Worm (Caenorhabditis elegans): Measurements from ENCODE around the gene H09F14.1.

The H09F14.1 gene

ce11 chrV:10630497-10630896, 15.1 kb upstream of the H09F14.1 start:
- no peak for TF ChIP-seq Y75B8A.6 (GFP tag; IDR thresholded peaks at IDR 0.05)
- TF ChIP-seq dmd-6 (GFP tag; IDR thresholded peaks at IDR 0.05): no peak
- TF ChIP-seq Y48G9A.11 (GFP tag; IDR thresholded peaks at IDR 0.05): no peak
- TF ChIP-seq nhr-237 (tag; optimal IDR thresholded peaks at IDR 0.05): no peak
- no peak for TF ChIP-seq Y105C5A.15 (GFP tag; IDR thresholded peaks at IDR 0.05)
- peak; percentile 42 for TF ChIP-seq aha-1 (tag)
- TF ChIP-seq daf-12 (tag; optimal IDR thresholded peaks at IDR 0.05): no peak
- TF ChIP-seq hlh-30 (tag; optimal IDR thresholded peaks at IDR 0.05; ENCODE audit: insufficient read depth): no peak
- TF ChIP-seq hif-1 (tag; optimal IDR thresholded peaks at IDR 0.05): no peak
- TF ChIP-seq unc-62 (GFP tag; optimal IDR thresholded peaks at IDR 0.05 in 1 of 2): peak in 1 of 2 experiments; percentile 98
- no peak for TF ChIP-seq unc-62 (tag; optimal IDR thresholded peaks at IDR 0.05)
- no peak for TF ChIP-seq nhr-76 (tag; optimal IDR thresholded peaks at IDR 0.05)
- TF ChIP-seq mxl-3 (GFP tag; optimal IDR thresholded peaks at IDR 0.05): no peak

ce11 chrV:10602051-10602937, 13.1 kb downstream of the H09F14.1 start, which contains the start of gene H27A22.1:
Gene H27A22.1, plus strand, starts transcription at chrV:10602555.
- TF ChIP-seq F26F4.8 (GFP tag; conservative IDR thresholded peaks at IDR 0.05) (no peak), mdl-1 (tag; optimal IDR thresholded peaks at IDR 0.05) (no peak), vab-7 (GFP tag; IDR thresholded peaks at IDR 0.05) (no peak), zip-2 (tag; optimal IDR thresholded peaks at IDR 0.05) (no peak), mes-2 (tag; optimal IDR thresholded peaks at IDR 0.05; ENCODE audit: poor library complexity, severe bottlenecking) (no peak), fkh-10 (GFP tag; optimal IDR thresholded peaks at IDR 0.05) (no peak), tag-97 (GFP tag; IDR thresholded peaks at IDR 0.05) (no peak), aha-1 (tag) (peak; percentile 96), nhr-237 (tag; optimal IDR thresholded peaks at IDR 0.05) (no peak), T20F7.1 (GFP tag; optimal IDR thresholded peaks at IDR 0.05) (no peak), daf-16 (GFP tag; optimal IDR thresholded peaks at IDR 0.05) (no peak), daf-16 (tag; optimal IDR thresholded peaks at IDR 0.05) (peak; percentile 4), lsy-2 (tag; optimal IDR thresholded peaks at IDR 0.05) (no peak)

ce11 chrV:10598670-10599154, 16.7 kb downstream of the H09F14.1 start, which contains the start of gene scpl-4:
Gene scpl-4, plus strand, starts transcription at chrV:10599104.
- TF ChIP-seq nhr-41 (GFP tag; IDR thresholded peaks at IDR 0.05) (no peak), attf-4 (tag; optimal IDR thresholded peaks at IDR 0.05) (no peak), T20F7.1 (GFP tag; optimal IDR thresholded peaks at IDR 0.05) (peak; percentile 88), unc-39 (tag; optimal IDR thresholded peaks at IDR 0.05) (no peak), egl-27 (tag; optimal IDR thresholded peaks at IDR 0.05) (no peak), T26A8.4 (GFP tag; IDR thresholded peaks at IDR 0.05) (no peak), nhr-102 (tag; optimal IDR thresholded peaks at IDR 0.05) (no peak), tra-1 (GFP tag; IDR thresholded peaks at IDR 0.05) (no peak), R02D3.7 (tag; optimal IDR thresholded peaks at IDR 0.05) (peak; percentile 21), vab-7 (GFP tag; IDR thresholded peaks at IDR 0.05) (no peak)

ce11 chrV:10597234-10597633, 18.2 kb downstream of the H09F14.1 start, which contains the start of gene T21C9.13:
Gene T21C9.13, plus strand, starts transcription at chrV:10597266.
- TF ChIP-seq gei-8 (GFP tag; optimal IDR thresholded peaks at IDR 0.05): no peak
- no peak for TF ChIP-seq ZK546.5 (tag; optimal IDR thresholded peaks at IDR 0.05)
- TF ChIP-seq ceh-62 (tag; optimal IDR thresholded peaks at IDR 0.05): no peak
- no peak for TF ChIP-seq mdt-29 (GFP tag; IDR thresholded peaks at IDR 0.05)
- no peak for TF ChIP-seq ama-1 (optimal IDR thresholded peaks at IDR 0.05)
